Fruit fly (Drosophila melanogaster): ENCODE measurements around the gene Uros1.

- TF ChIP-seq psq (optimal IDR thresholded peaks at IDR 0.05), result no peak
- no peak for TF ChIP-seq ttk (optimal IDR thresholded peaks at IDR 0.05)
- TF ChIP-seq h (optimal IDR thresholded peaks at IDR 0.05), result no peak
These were observed 2.1 kb downstream of the Uros1 start, which contains the start of gene Moe for dm6 chrX:8897859-8898427.
